Worm (Caenorhabditis elegans) whole organism, young adult: ENCODE measurements around the gene sym-4.
A peak's percentile ranks its signal among the peaks of the same experiment; 100 is the strongest.

Experiments used
- Y56A3A.18 ChIP-seq: fragments of 200-800 bp; sonication (Bioruptor generic); IDR thresholded peaks from 2 replicates; pipeline ENCODE4 v1.3.6; 2022; ENCODE audit warnings: missing genetic modification reagents, missing genetic modification characterization, missing compliant biosample characterization
- Y67H2A.10 ChIP-seq: fragments of 200-800 bp; sonication (Bioruptor generic); conservative IDR thresholded peaks from 2 replicates; pipeline ENCODE4 v1.3.6; 2022; ENCODE audit warnings: missing genetic modification reagents, missing genetic modification characterization, missing compliant biosample characterization
- Y95B8A.8 ChIP-seq: fragments of 200-800 bp; sonication (Bioruptor generic); IDR thresholded peaks from 2 replicates; pipeline ENCODE4 v1.3.6; 2022; ENCODE audit warnings: missing genetic modification reagents, missing genetic modification characterization, missing compliant biosample characterization
- ZK185.1 ChIP-seq: sonication (generic microtip); optimal IDR thresholded peaks from 2 replicates; lab custom pipeline; 2016; ENCODE audit warnings: mild to moderate bottlenecking, missing genetic modification characterization, missing compliant biosample characterization; ENCODE audit not compliant: poor library complexity, severe bottlenecking
- aptf-2 ChIP-seq: fragments of 200-800 bp; sonication (Bioruptor generic); conservative IDR thresholded peaks from 2 replicates; pipeline ENCODE4 v1.3.6; 2022; ENCODE audit warnings: missing genetic modification reagents, missing genetic modification characterization, missing compliant biosample characterization
- bed-1 ChIP-seq: fragments of 200-800 bp; sonication (Bioruptor generic); IDR thresholded peaks from 2 replicates; pipeline ENCODE4 v1.3.6; 2022; ENCODE audit warnings: missing genetic modification reagents, missing genetic modification characterization, missing compliant biosample characterization
- hlh-12 ChIP-seq: sonication (generic microtip); optimal IDR thresholded peaks from 2 replicates; lab custom pipeline; 2016; ENCODE audit warnings: missing genetic modification characterization, missing compliant biosample characterization
- let-526 ChIP-seq: fragments of 200-800 bp; sonication (Bioruptor generic); IDR thresholded peaks from 2 replicates; pipeline ENCODE4 v1.3.6; 2022; ENCODE audit warnings: missing genetic modification reagents, missing genetic modification characterization, missing compliant biosample characterization
- lin-35 ChIP-seq, 3 experiments: fragments of 150-350 bp in 2 of 3; sonication (generic microtip) in 1 of 3; optimal IDR thresholded peaks; 2 replicates each; lab custom pipeline; 2014 to 2018; ENCODE audit warnings: missing biosample characterization in 3 of 3, missing genetic modification characterization in 3 of 3, missing genetic modification reagents in 3 of 3
- nfya-1 ChIP-seq: sonication (generic microtip); optimal IDR thresholded peaks from 2 replicates; lab custom pipeline; 2017; ENCODE audit warnings: antibody characterized with exemption, missing compliant biosample characterization, missing genetic modification characterization, borderline replicate concordance; ENCODE audit not compliant: insufficient read depth
- sptf-2 ChIP-seq: fragments of 200-800 bp; sonication (Bioruptor generic); optimal IDR thresholded peaks from 2 replicates; lab custom pipeline; 2018; ENCODE audit warnings: mild to moderate bottlenecking, missing genetic modification characterization, missing compliant biosample characterization
- unc-62 ChIP-seq: fragments of 150-350 bp; optimal IDR thresholded peaks from 2 replicates; lab custom pipeline; 2014; ENCODE audit warnings: missing biosample characterization, missing genetic modification reagents, missing genetic modification characterization
- ztf-26 ChIP-seq: sonication (generic microtip); optimal IDR thresholded peaks from 2 replicates; lab custom pipeline; 2017; ENCODE audit warnings: missing genetic modification characterization, missing compliant biosample characterization

- TF ChIP-seq hlh-12 (tag; lab: Kevin White, UChicago) (no peak), lin-35 (GFP tag; optimal IDR thresholded peaks at IDR 0.05; lab: Kevin White, UChicago) (no peak), let-526 (GFP tag; lab: Robert Waterston, UW) (no peak), ZK185.1 (no peak), unc-62 (GFP tag; lab: Kevin White, UChicago) (no peak), nfya-1 (tag; lab: Kevin White, UChicago) (no peak), Y56A3A.18 (GFP tag; lab: Robert Waterston, UW) (0 out of 2 replicates have a peak, but pooled peaks have one; percentile 64), ztf-26 (tag; lab: Kevin White, UChicago) (no peak), Y67H2A.10 (no peak), aptf-2 (GFP tag; lab: Robert Waterston, UW) (no peak), sptf-2 (GFP tag; lab: Kevin White, UChicago) (no peak), bed-1 (GFP tag; lab: Robert Waterston, UW) (no peak), Y95B8A.8 (GFP tag; lab: Robert Waterston, UW) (no peak)
Measured at ce11 chrX:14134883-14135282, 34.5 kb downstream of the sym-4 start.
